Fruit fly (Drosophila melanogaster): ENCODE data around the gene yata.

yata gene

dm6 chr3R:29723048-29723656 is 25.9 kb upstream of the yata start, which contains the start of gene Pcd (continued):
- TF ChIP-seq Eip74EF (GFP tag; optimal IDR thresholded peaks at IDR 0.05) (no peak), Deaf1 (tag; optimal IDR thresholded peaks at IDR 0.05) (no peak), crp (GFP tag; optimal IDR thresholded peaks at IDR 0.05) (peak; percentile 55 to 94), schlank (tag; optimal IDR thresholded peaks at IDR 0.05) (no peak), crol (GFP tag; IDR thresholded peaks at IDR 0.05) (peak; percentile 91), Hmr (GFP tag; optimal IDR thresholded peaks at IDR 0.05) (no peak), dimm (GFP tag; IDR thresholded peaks at IDR 0.05) (no peak), Tbp (GFP tag; optimal IDR thresholded peaks at IDR 0.05) (no peak), chinmo (GFP tag; IDR thresholded peaks at IDR 0.05; ENCODE audit: partially characterized antibody) (peak; percentile 96), CG10267 (tag; optimal IDR thresholded peaks at IDR 0.05) (no peak), Sry-δ (GFP tag; optimal IDR thresholded peaks at IDR 0.05) (peak; percentile 4), CG1647 (GFP tag; optimal IDR thresholded peaks at IDR 0.05) (no peak), CG10274 (GFP tag; optimal IDR thresholded peaks at IDR 0.05) (no peak), CG17361 (GFP tag; IDR thresholded peaks at IDR 0.05) (no peak), CG12219 (GFP tag; optimal IDR thresholded peaks at IDR 0.05) (no peak), tll (GFP tag; optimal IDR thresholded peaks at IDR 0.05) (no peak), CG31441 (GFP tag; IDR thresholded peaks at IDR 0.05) (no peak), Hr78 (GFP tag; optimal IDR thresholded peaks at IDR 0.05) (no peak), CG2712 (tag; optimal IDR thresholded peaks at IDR 0.05) (no peak), Atf-2 (GFP tag; optimal IDR thresholded peaks at IDR 0.05) (no peak), Bdp1 (GFP tag; optimal IDR thresholded peaks at IDR 0.05) (no peak), caup (GFP tag; optimal IDR thresholded peaks at IDR 0.05; ENCODE audit: severe bottlenecking) (no peak), CG7963 (GFP tag; IDR thresholded peaks at IDR 0.05; ENCODE audit: partially characterized antibody) (no peak), Jarid2 (GFP tag; optimal IDR thresholded peaks at IDR 0.05) (no peak), al (GFP tag; IDR thresholded peaks at IDR 0.05) (no peak), Ptx1 (GFP tag; IDR thresholded peaks at IDR 0.05) (no peak), CG17359 (tag; optimal IDR thresholded peaks at IDR 0.05) (no peak), emc (GFP tag; optimal IDR thresholded peaks at IDR 0.05) (no peak), CG4360 (GFP tag; IDR thresholded peaks at IDR 0.05) (peak; percentile 63), YL-1 (GFP tag; optimal IDR thresholded peaks at IDR 0.05) (peak; percentile 9), sens-2 (GFP tag; IDR thresholded peaks at IDR 0.05) (0 out of 2 replicates have a peak, but pooled peaks have one; percentile 29), Six4 (GFP tag; optimal IDR thresholded peaks at IDR 0.05) (no peak), slou (GFP tag; optimal IDR thresholded peaks at IDR 0.05) (no peak), CG43689 (GFP tag; IDR thresholded peaks at IDR 0.05) (no peak), Mes4 (GFP tag; optimal IDR thresholded peaks at IDR 0.05) (no peak), GATAe (GFP tag; conservative IDR thresholded peaks at IDR 0.05) (no peak), vnd (GFP tag; IDR thresholded peaks at IDR 0.05; ENCODE audit: partially characterized antibody) (no peak), bsh (GFP tag; optimal IDR thresholded peaks at IDR 0.05) (peak in 1 of 2 experiments; percentile 24), BtbVII (GFP tag; optimal IDR thresholded peaks at IDR 0.05) (no peak), shn (GFP tag; optimal IDR thresholded peaks at IDR 0.05) (no peak), ash1 (GFP tag; optimal IDR thresholded peaks at IDR 0.05) (no peak), Xrp1 (GFP tag; IDR thresholded peaks at IDR 0.05) (no peak), CG11093 (GFP tag; IDR thresholded peaks at IDR 0.05) (no peak), CG15011 (GFP tag; optimal IDR thresholded peaks at IDR 0.05) (no peak), wor (GFP tag; IDR thresholded peaks at IDR 0.05) (no peak), dm (GFP tag; optimal IDR thresholded peaks at IDR 0.05) (no peak), Xbp1 (GFP tag; optimal IDR thresholded peaks at IDR 0.05) (no peak), CG10543 (GFP tag; optimal IDR thresholded peaks at IDR 0.05) (peak; percentile 43), CG10959 (GFP tag; IDR thresholded peaks at IDR 0.05) (no peak)

All from whole organism, embryonic.